Fruit fly (Drosophila melanogaster) whole organism, adult: ENCODE data around the gene CG15696.

Source experiments
- CG11617 ChIP-seq: fragments of 200-800 bp; sonication (Bioruptor generic); optimal IDR thresholded peaks from 2 replicates; lab custom pipeline; 2017; ENCODE audit warnings: mild to moderate bottlenecking, missing biosample characterization, missing genetic modification reagents, missing genetic modification characterization
- CG12768 ChIP-seq: fragments of 200-800 bp; sonication (Bioruptor generic); optimal IDR thresholded peaks from 2 replicates; lab custom pipeline; 2017; ENCODE audit warnings: missing biosample characterization, missing genetic modification characterization, mild to moderate bottlenecking, moderate library complexity, missing genetic modification reagents
- CG14711 ChIP-seq: fragments of 200-800 bp; sonication (Bioruptor generic); optimal IDR thresholded peaks from 2 replicates; lab custom pipeline; 2018; ENCODE audit warnings: missing biosample characterization, mild to moderate bottlenecking, missing genetic modification characterization, moderate library complexity
- CG1620 ChIP-seq: fragments of 200-800 bp; sonication (Bioruptor generic); optimal IDR thresholded peaks from 2 replicates; lab custom pipeline; 2016; ENCODE audit warnings: missing biosample characterization, missing genetic modification characterization
- CG33017 ChIP-seq: fragments of 200-800 bp; sonication (Bioruptor generic); optimal IDR thresholded peaks from 2 replicates; lab custom pipeline; 2018; ENCODE audit warnings: missing biosample characterization, mild to moderate bottlenecking, missing genetic modification characterization, moderate library complexity
- CG5204 ChIP-seq: fragments of 200-800 bp; sonication (Bioruptor generic); optimal IDR thresholded peaks from 2 replicates; lab custom pipeline; 2016; ENCODE audit warnings: missing biosample characterization, missing genetic modification characterization
- CG7045 ChIP-seq: fragments of 200-800 bp; sonication (Bioruptor generic); optimal IDR thresholded peaks from 2 replicates; lab custom pipeline; 2017; ENCODE audit warnings: missing biosample characterization, mild to moderate bottlenecking, missing genetic modification characterization
- CG7101 ChIP-seq: fragments of 200-800 bp; sonication (Bioruptor generic); optimal IDR thresholded peaks from 2 replicates; lab custom pipeline; 2018; ENCODE audit warnings: missing biosample characterization, mild to moderate bottlenecking, missing genetic modification characterization, moderate library complexity
- Crg-1 ChIP-seq: fragments of 200-800 bp; sonication (Bioruptor generic); optimal IDR thresholded peaks from 2 replicates; lab custom pipeline; 2016; ENCODE audit warnings: missing biosample characterization, missing genetic modification characterization
- Hr96 ChIP-seq: fragments of 200-800 bp; sonication (Bioruptor generic); optimal IDR thresholded peaks from 2 replicates; lab custom pipeline; 2016; ENCODE audit warnings: missing biosample characterization, missing genetic modification characterization
- Mnt ChIP-seq: fragments of 200-800 bp; sonication (Bioruptor generic); optimal IDR thresholded peaks from 2 replicates; lab custom pipeline; 2016; ENCODE audit warnings: missing biosample characterization, mild to moderate bottlenecking, missing genetic modification characterization
- bab1 ChIP-seq: fragments of 200-800 bp; sonication (Bioruptor generic); optimal IDR thresholded peaks from 3 replicates; lab custom pipeline; 2019; ENCODE audit warnings: missing biosample characterization, mild to moderate bottlenecking, missing genetic modification characterization, moderate library complexity
- cic ChIP-seq: fragments of 200-800 bp; sonication (Bioruptor generic); optimal IDR thresholded peaks from 2 replicates; lab custom pipeline; 2017; ENCODE audit warnings: missing biosample characterization, mild to moderate bottlenecking, missing genetic modification characterization, moderate library complexity
- cnc ChIP-seq, 2 experiments: fragments of >200 bp; optimal IDR thresholded peaks; 2 replicates each; lab custom pipeline; 2017
- kay ChIP-seq: fragments of 200-800 bp; sonication (Bioruptor generic); peaks from one replicate; lab custom pipeline; 2016; ENCODE audit warnings: missing biosample characterization, missing genetic modification characterization, borderline replicate concordance
- ovo ChIP-seq: fragments of 200-800 bp; sonication (Bioruptor generic); optimal IDR thresholded peaks from 2 replicates; lab custom pipeline; 2016; ENCODE audit warnings: missing biosample characterization, missing genetic modification characterization
- pad ChIP-seq: fragments of 200-800 bp; sonication (Bioruptor generic); optimal IDR thresholded peaks from 3 replicates; lab custom pipeline; 2017; ENCODE audit warnings: missing biosample characterization, missing genetic modification characterization, mild to moderate bottlenecking, moderate library complexity, missing genetic modification reagents
- tj ChIP-seq: fragments of 200-800 bp; sonication (Bioruptor generic); optimal IDR thresholded peaks from 3 replicates; lab custom pipeline; 2017; ENCODE audit warnings: missing biosample characterization, mild to moderate bottlenecking, missing genetic modification characterization, moderate library complexity
- toe ChIP-seq: fragments of 200-800 bp; sonication (Bioruptor generic); optimal IDR thresholded peaks from 2 replicates; lab custom pipeline; 2016; ENCODE audit warnings: missing biosample characterization, missing genetic modification characterization

CG15696 gene

dm6 chr3R:20890505-20890904 lies 43.6 kb downstream of the CG15696 start:
- no peak for TF ChIP-seq ovo (GFP tag; lab: Kevin White, UChicago)
- peak; percentile 33 for TF ChIP-seq kay (GFP tag; lab: Kevin White, UChicago)

dm6 chr3R:20890920-20891319 lies 44.1 kb downstream of the CG15696 start:
- no peak for TF ChIP-seq CG5204 (GFP tag; lab: Kevin White, UChicago)
- TF ChIP-seq cnc (optimal IDR thresholded peaks at IDR 0.05; lab: Kevin White, UChicago): no peak
- no peak for TF ChIP-seq CG7101 (tag; lab: Kevin White, UChicago)
- peak; percentile 5 for TF ChIP-seq cic
- no peak for TF ChIP-seq tj (GFP tag; lab: Kevin White, UChicago)
- no peak for TF ChIP-seq ovo (GFP tag; lab: Kevin White, UChicago)
- TF ChIP-seq CG12768: no peak
- no peak for TF ChIP-seq Crg-1 (GFP tag; lab: Kevin White, UChicago)

- no peak for TF ChIP-seq CG5204 (GFP tag; lab: Kevin White, UChicago)
- no peak for TF ChIP-seq ovo (GFP tag; lab: Kevin White, UChicago)
- TF ChIP-seq cnc (optimal IDR thresholded peaks at IDR 0.05; lab: Kevin White, UChicago): no peak
- no peak for TF ChIP-seq CG11617 (GFP tag; lab: Kevin White, UChicago)
- no peak for TF ChIP-seq CG7045
- no peak for TF ChIP-seq bab1 (GFP tag; lab: Kevin White, UChicago)
- no peak for TF ChIP-seq tj (GFP tag; lab: Kevin White, UChicago)
- TF ChIP-seq Crg-1 (GFP tag; lab: Kevin White, UChicago): no peak
- no peak for TF ChIP-seq CG14711
- no peak for TF ChIP-seq CG12768
- TF ChIP-seq pad (GFP tag; lab: Kevin White, UChicago): no peak
- TF ChIP-seq CG1620 (GFP tag; lab: Kevin White, UChicago): no peak
- TF ChIP-seq toe (GFP tag; lab: Kevin White, UChicago): no peak
- TF ChIP-seq Hr96 (GFP tag; lab: Kevin White, UChicago): no peak
- TF ChIP-seq CG7101 (tag; lab: Kevin White, UChicago): no peak
- no peak for TF ChIP-seq cic
- no peak for TF ChIP-seq CG33017 (tag; lab: Kevin White, UChicago)
- TF ChIP-seq Mnt (GFP tag; lab: Kevin White, UChicago): no peak
These were observed 44.6 kb downstream of the CG15696 start for dm6 chr3R:20891495-20891894.

- no peak for TF ChIP-seq CG7101 (tag; lab: Kevin White, UChicago)
These were observed 50.3 kb downstream of the CG15696 start, which contains the start of gene Ktl for dm6 chr3R:20897128-20897527. Gene Ktl (minus strand): TSS chr3R:20897320.
